Worm (Caenorhabditis elegans) whole organism, L3 larva: ENCODE results near the gene F42E8.1.
A peak's percentile ranks its signal among the peaks of the same experiment; 100 is the strongest.

Experiments used
- R02D3.7 ChIP-seq: fragments of 150-350 bp; optimal IDR thresholded peaks from 2 replicates; lab custom pipeline; 2014; ENCODE audit warnings: missing biosample characterization, missing genetic modification characterization
- ZK546.5 ChIP-seq: sonication (generic microtip); optimal IDR thresholded peaks from 2 replicates; lab custom pipeline; 2017; ENCODE audit warnings: missing biosample characterization, missing genetic modification characterization
- aly-2 ChIP-seq: fragments of 150-350 bp; optimal IDR thresholded peaks from 2 replicates; lab custom pipeline; 2014; ENCODE audit warnings: missing biosample characterization, missing genetic modification characterization
- ama-1 ChIP-seq: fragments of 150-350 bp; optimal IDR thresholded peaks from 2 replicates; lab custom pipeline; 2018
- ceh-16 ChIP-seq: sonication (generic microtip); optimal IDR thresholded peaks from 2 replicates; lab custom pipeline; 2017; ENCODE audit warnings: missing biosample characterization, missing genetic modification characterization
- ceh-28 ChIP-seq: fragments of 150-350 bp; optimal IDR thresholded peaks from 2 replicates; lab custom pipeline; 2014; ENCODE audit warnings: missing biosample characterization, missing genetic modification reagents, missing genetic modification characterization
- ceh-82 ChIP-seq: fragments of 150-350 bp; optimal IDR thresholded peaks from 2 replicates; lab custom pipeline; 2014; ENCODE audit warnings: missing biosample characterization, missing genetic modification characterization
- ceh-9 ChIP-seq: sonication (generic microtip); optimal IDR thresholded peaks from 2 replicates; lab custom pipeline; 2018; ENCODE audit warnings: missing biosample characterization, missing genetic modification characterization
- daf-12 ChIP-seq: fragments of 150-350 bp; optimal IDR thresholded peaks from 2 replicates; lab custom pipeline; 2014; ENCODE audit warnings: missing biosample characterization, missing genetic modification reagents, missing genetic modification characterization
- egl-27 ChIP-seq: sonication (generic microtip); optimal IDR thresholded peaks from 4 replicates; lab custom pipeline; 2017; ENCODE audit warnings: missing biosample characterization, missing genetic modification reagents, missing genetic modification characterization
- egl-5 ChIP-seq: fragments of 150-350 bp; optimal IDR thresholded peaks from 2 replicates; lab custom pipeline; 2017; ENCODE audit warnings: missing biosample characterization, missing genetic modification reagents, missing genetic modification characterization, inconsistent platforms
- elt-1 ChIP-seq: fragments of 150-350 bp; optimal IDR thresholded peaks from 2 replicates; lab custom pipeline; 2014; ENCODE audit warnings: missing biosample characterization, missing genetic modification characterization
- elt-2 ChIP-seq: sonication (generic microtip); optimal IDR thresholded peaks from 2 replicates; lab custom pipeline; 2016; ENCODE audit warnings: missing genetic modification reagents, mild to moderate bottlenecking, missing genetic modification characterization, missing compliant biosample characterization
- elt-3 ChIP-seq, 3 experiments: fragments of 150-350 bp in 1 of 3; sonication (generic microtip) in 2 of 3; optimal IDR thresholded peaks; 2 replicates in 2 of 3; 4 replicates in 1 of 3; lab custom pipeline; 2014 to 2017; ENCODE audit warnings: missing biosample characterization in 3 of 3, missing genetic modification characterization in 3 of 3
- eor-1 ChIP-seq, 2 experiments: fragments of 150-350 bp; optimal IDR thresholded peaks; 2 replicates each; lab custom pipeline; 2014 to 2018; ENCODE audit warnings: missing biosample characterization in 2 of 2, missing genetic modification characterization in 2 of 2
- fkh-10 ChIP-seq: sonication (generic microtip); optimal IDR thresholded peaks from 2 replicates; lab custom pipeline; 2017; ENCODE audit warnings: missing biosample characterization, missing genetic modification reagents, missing genetic modification characterization
- fkh-2 ChIP-seq: fragments of 150-350 bp; optimal IDR thresholded peaks from 2 replicates; lab custom pipeline; 2014; ENCODE audit warnings: missing biosample characterization, missing genetic modification reagents, missing genetic modification characterization
- fos-1 ChIP-seq: fragments of 150-350 bp; optimal IDR thresholded peaks from 2 replicates; lab custom pipeline; 2014; ENCODE audit warnings: missing biosample characterization, missing genetic modification characterization
- hmg-11 ChIP-seq: sonication (generic microtip); optimal IDR thresholded peaks from 2 replicates; lab custom pipeline; 2016; ENCODE audit warnings: missing genetic modification characterization, missing compliant biosample characterization
- jun-1 ChIP-seq: fragments of 150-350 bp; optimal IDR thresholded peaks from 2 replicates; lab custom pipeline; 2014; ENCODE audit warnings: missing biosample characterization, missing genetic modification reagents, missing genetic modification characterization
- lin-15B ChIP-seq: fragments of 150-350 bp; optimal IDR thresholded peaks from 2 replicates; lab custom pipeline; 2014; ENCODE audit warnings: missing biosample characterization, missing genetic modification characterization
- lin-39 ChIP-seq: fragments of 150-350 bp; optimal IDR thresholded peaks from 2 replicates; lab custom pipeline; 2018; ENCODE audit warnings: missing biosample characterization, missing genetic modification reagents, missing genetic modification characterization
- lsy-12 ChIP-seq: sonication (generic microtip); optimal IDR thresholded peaks from 2 replicates; lab custom pipeline; 2016; ENCODE audit warnings: mild to moderate bottlenecking, missing genetic modification characterization, missing compliant biosample characterization
- mdl-1 ChIP-seq: fragments of 150-350 bp; optimal IDR thresholded peaks from 2 replicates; lab custom pipeline; 2014; ENCODE audit warnings: missing biosample characterization, missing genetic modification characterization
- mml-1 ChIP-seq: fragments of 150-350 bp; sonication (generic microtip); optimal IDR thresholded peaks from 3 replicates; lab custom pipeline; 2014; ENCODE audit warnings: missing biosample characterization, missing genetic modification characterization
- nfya-1 ChIP-seq: sonication (generic microtip); optimal IDR thresholded peaks from 2 replicates; lab custom pipeline; 2017; ENCODE audit warnings: missing genetic modification characterization, mild to moderate bottlenecking, missing compliant biosample characterization, antibody characterized with exemption, moderate library complexity; ENCODE audit not compliant: insufficient read depth
- nhr-11 ChIP-seq: fragments of 150-350 bp; optimal IDR thresholded peaks from 2 replicates; lab custom pipeline; 2014; ENCODE audit warnings: missing biosample characterization, missing genetic modification characterization
- nhr-12 ChIP-seq: fragments of 150-350 bp; optimal IDR thresholded peaks from 2 replicates; lab custom pipeline; 2014; ENCODE audit warnings: missing biosample characterization, missing genetic modification characterization
- nhr-23 ChIP-seq: fragments of 150-350 bp; optimal IDR thresholded peaks from 2 replicates; lab custom pipeline; 2014; ENCODE audit warnings: missing biosample characterization, missing genetic modification reagents, missing genetic modification characterization
- nhr-237 ChIP-seq: fragments of 150-350 bp; optimal IDR thresholded peaks from 2 replicates; lab custom pipeline; 2014; ENCODE audit warnings: missing biosample characterization, missing genetic modification characterization
- nhr-25 ChIP-seq: sonication (generic microtip); optimal IDR thresholded peaks from 2 replicates; lab custom pipeline; 2017; ENCODE audit warnings: missing biosample characterization, missing genetic modification characterization
- nhr-28 ChIP-seq: fragments of 150-350 bp; optimal IDR thresholded peaks from 2 replicates; lab custom pipeline; 2014; ENCODE audit warnings: missing biosample characterization, missing genetic modification characterization
- nhr-43 ChIP-seq: sonication (generic microtip); optimal IDR thresholded peaks from 2 replicates; lab custom pipeline; 2016; ENCODE audit warnings: mild to moderate bottlenecking, missing genetic modification characterization, missing compliant biosample characterization; ENCODE audit not compliant: poor library complexity, severe bottlenecking
- nhr-67 ChIP-seq: fragments of 150-350 bp; optimal IDR thresholded peaks from 2 replicates; lab custom pipeline; 2014; ENCODE audit warnings: missing biosample characterization, missing genetic modification characterization
- nhr-76 ChIP-seq: fragments of 150-350 bp; sonication (generic microtip); optimal IDR thresholded peaks from 5 replicates; lab custom pipeline; 2014; ENCODE audit warnings: missing biosample characterization, missing genetic modification characterization
- nhr-77 ChIP-seq: fragments of 150-350 bp; optimal IDR thresholded peaks from 2 replicates; lab custom pipeline; 2014; ENCODE audit warnings: missing biosample characterization, missing genetic modification characterization
- pha-4 ChIP-seq: fragments of 150-350 bp; optimal IDR thresholded peaks from 2 replicates; lab custom pipeline; 2014; ENCODE audit warnings: missing biosample characterization, missing genetic modification reagents, missing genetic modification characterization
- pqm-1 ChIP-seq: fragments of 150-350 bp; optimal IDR thresholded peaks from 2 replicates; lab custom pipeline; 2017; ENCODE audit warnings: missing biosample characterization, missing genetic modification characterization, inconsistent platforms
- sea-2 ChIP-seq: fragments of 150-350 bp; sonication (generic microtip); optimal IDR thresholded peaks from 4 replicates; lab custom pipeline; 2014; ENCODE audit warnings: missing biosample characterization, missing genetic modification reagents, missing genetic modification characterization
- skn-1 ChIP-seq: fragments of 150-350 bp; optimal IDR thresholded peaks from 2 replicates; lab custom pipeline; 2014; ENCODE audit warnings: missing biosample characterization, missing genetic modification characterization
- snpc-4 ChIP-seq: fragments of 150-350 bp; optimal IDR thresholded peaks from 2 replicates; lab custom pipeline; 2014; ENCODE audit warnings: missing biosample characterization, missing genetic modification characterization
- tbx-2 ChIP-seq: sonication (generic microtip); optimal IDR thresholded peaks from 2 replicates; lab custom pipeline; 2016; ENCODE audit warnings: mild to moderate bottlenecking, missing genetic modification characterization, missing compliant biosample characterization
- unc-39 ChIP-seq: sonication (generic microtip); optimal IDR thresholded peaks from 4 replicates; lab custom pipeline; 2017; ENCODE audit warnings: missing biosample characterization, missing genetic modification characterization
- unc-62 ChIP-seq: fragments of 150-350 bp; sonication (generic microtip); optimal IDR thresholded peaks from 4 replicates; lab custom pipeline; 2014; ENCODE audit warnings: missing biosample characterization, missing genetic modification reagents, missing genetic modification characterization
- zag-1 ChIP-seq: fragments of 150-350 bp; optimal IDR thresholded peaks from 2 replicates; lab custom pipeline; 2014; ENCODE audit warnings: missing biosample characterization, missing genetic modification characterization
- ztf-11 ChIP-seq: fragments of 150-350 bp; optimal IDR thresholded peaks from 2 replicates; lab custom pipeline; 2014; ENCODE audit warnings: missing biosample characterization, missing genetic modification characterization
- ztf-4 ChIP-seq: fragments of 150-350 bp; optimal IDR thresholded peaks from 2 replicates; lab custom pipeline; 2014; ENCODE audit warnings: missing biosample characterization, missing genetic modification characterization

F42E8.1 gene

ce11 chrV:13082442-13083126 lies 20.6 kb downstream of the F42E8.1 start, which contains the start of gene C34B4.2:
Gene C34B4.2, plus strand, starts transcription at chrV:13083055.
- peak; percentile 88 for TF ChIP-seq elt-2
- peak; percentile 29 for TF ChIP-seq ama-1
- no peak for TF ChIP-seq snpc-4 (tag; lab: Kevin White, UChicago)
- no peak for TF ChIP-seq elt-3 (tag; optimal IDR thresholded peaks at IDR 0.05; lab: Kevin White, UChicago)
- TF ChIP-seq nhr-76, result no peak
- TF ChIP-seq nhr-43 (tag; lab: Kevin White, UChicago), result peak; percentile 5
- no peak for TF ChIP-seq unc-39 (tag; lab: Kevin White, UChicago)
- peak; percentile 63 for TF ChIP-seq nhr-11
- no peak for TF ChIP-seq ceh-9
- no peak for TF ChIP-seq zag-1
- no peak for TF ChIP-seq nhr-67
- TF ChIP-seq elt-1 (tag; lab: Kevin White, UChicago), result peak; percentile 16
- no peak for TF ChIP-seq sea-2 (GFP tag; lab: Kevin White, UChicago)
- no peak for TF ChIP-seq skn-1
- TF ChIP-seq egl-27 (tag; lab: Kevin White, UChicago), result no peak
- no peak for TF ChIP-seq fos-1
- peak; percentile 60 for TF ChIP-seq nfya-1 (tag; lab: Kevin White, UChicago)
- peak; percentile 96 for TF ChIP-seq pha-4 (tag; lab: Kevin White, UChicago)
- peak; percentile 53 for TF ChIP-seq tbx-2 (tag; lab: Kevin White, UChicago)
- peak; percentile 13 for TF ChIP-seq lsy-12 (tag; lab: Kevin White, UChicago)
- TF ChIP-seq fkh-10 (GFP tag; lab: Kevin White, UChicago), result no peak
- TF ChIP-seq nhr-25 (tag; lab: Kevin White, UChicago), result no peak
- no peak for TF ChIP-seq ZK546.5 (tag; lab: Kevin White, UChicago)
- no peak for TF ChIP-seq ceh-16 (tag; lab: Kevin White, UChicago)
- no peak for TF ChIP-seq lin-15B (tag; lab: Kevin White, UChicago)
- no peak for TF ChIP-seq ceh-82 (tag; lab: Kevin White, UChicago)
- TF ChIP-seq unc-62 (GFP tag; lab: Kevin White, UChicago), result no peak
- no peak for TF ChIP-seq nhr-77 (tag; lab: Kevin White, UChicago)
- TF ChIP-seq R02D3.7 (tag; lab: Kevin White, UChicago), result no peak
- peak; percentile 27 for TF ChIP-seq pqm-1 (tag; lab: Kevin White, UChicago)
- TF ChIP-seq nhr-12, result no peak
- no peak for TF ChIP-seq ceh-28
- no peak for TF ChIP-seq mml-1 (tag; lab: Kevin White, UChicago)
- no peak for TF ChIP-seq ztf-11 (tag; lab: Kevin White, UChicago)
- TF ChIP-seq hmg-11 (tag; lab: Kevin White, UChicago), result no peak
- TF ChIP-seq nhr-23 (tag; lab: Kevin White, UChicago), result no peak
- TF ChIP-seq daf-12 (tag; lab: Kevin White, UChicago), result no peak
- no peak for TF ChIP-seq aly-2
- TF ChIP-seq ztf-4 (tag; lab: Kevin White, UChicago), result no peak
- no peak for TF ChIP-seq egl-5 (tag; lab: Kevin White, UChicago)
- no peak for TF ChIP-seq nhr-237 (tag; lab: Kevin White, UChicago)
- TF ChIP-seq eor-1 (tag; optimal IDR thresholded peaks at IDR 0.05; lab: Kevin White, UChicago), result no peak
- no peak for TF ChIP-seq nhr-28 (tag; lab: Kevin White, UChicago)
- peak; percentile 77 for TF ChIP-seq lin-39
- TF ChIP-seq fkh-2 (tag; lab: Kevin White, UChicago), result no peak
- TF ChIP-seq jun-1 (tag; lab: Kevin White, UChicago), result peak; percentile 4
- no peak for TF ChIP-seq mdl-1 (tag; lab: Kevin White, UChicago)
